Fruit fly (Drosophila melanogaster) whole organism, embryonic: ENCODE results near the gene GstD11.
A peak's percentile ranks its signal among the peaks of the same experiment; 100 is the strongest.

Experiments
- BtbVII ChIP-seq: fragments of 200-800 bp; sonication (Bioruptor generic); optimal IDR thresholded peaks from 3 replicates; lab custom pipeline; 2017; ENCODE audit warnings: missing biosample characterization, mild to moderate bottlenecking, missing genetic modification characterization
- CG11093 ChIP-seq: fragments of 200-800 bp; sonication (Bioruptor generic); IDR thresholded peaks from 3 replicates; pipeline ENCODE4 v1.3.6; 2022; ENCODE audit warnings: missing biosample characterization, missing genetic modification characterization
- CG11398 ChIP-seq: fragments of 200-800 bp; sonication (Bioruptor generic); optimal IDR thresholded peaks from 2 replicates; lab custom pipeline; 2016; ENCODE audit warnings: missing biosample characterization, missing genetic modification characterization
- CG12391 ChIP-seq: fragments of 200-800 bp; sonication (Bioruptor generic); optimal IDR thresholded peaks from 3 replicates; lab custom pipeline; 2018; ENCODE audit warnings: missing biosample characterization, mild to moderate bottlenecking, missing genetic modification characterization, moderate library complexity
- CG12769 ChIP-seq: fragments of 200-800 bp; sonication (Bioruptor generic); optimal IDR thresholded peaks from 2 replicates; lab custom pipeline; 2019; ENCODE audit warnings: missing biosample characterization, mild to moderate bottlenecking, missing genetic modification characterization, moderate library complexity
- CG13424 ChIP-seq: fragments of 200-800 bp; sonication (Bioruptor generic); optimal IDR thresholded peaks from 2 replicates; lab custom pipeline; 2019; ENCODE audit warnings: missing biosample characterization, mild to moderate bottlenecking, missing genetic modification characterization, moderate library complexity
- CG14014 ChIP-seq: fragments of 200-800 bp; sonication (Bioruptor generic); IDR thresholded peaks from 2 replicates; pipeline ENCODE4 v1.3.6; 2022; ENCODE audit warnings: missing biosample characterization, missing genetic modification characterization
- CG14441 ChIP-seq: fragments of 200-800 bp; sonication (Bioruptor generic); IDR thresholded peaks from 2 replicates; pipeline ENCODE4 v1.3.6; 2022; ENCODE audit warnings: missing biosample characterization, missing genetic modification characterization
- CG17186 ChIP-seq: fragments of 200-800 bp; sonication (Bioruptor generic); optimal IDR thresholded peaks from 3 replicates; lab custom pipeline; 2017; ENCODE audit warnings: missing biosample characterization, missing genetic modification reagents, missing genetic modification characterization
- CG18619 ChIP-seq: fragments of 200-800 bp; sonication (Bioruptor generic); optimal IDR thresholded peaks from 3 replicates; lab custom pipeline; 2017; ENCODE audit warnings: missing biosample characterization, mild to moderate bottlenecking, missing genetic modification characterization
- CG4617 ChIP-seq: fragments of 200-800 bp; sonication (Bioruptor generic); optimal IDR thresholded peaks from 3 replicates; lab custom pipeline; 2016; ENCODE audit warnings: missing biosample characterization, missing genetic modification characterization, borderline replicate concordance
- CG4854 ChIP-seq: fragments of 200-800 bp; sonication (Bioruptor generic); optimal IDR thresholded peaks from 2 replicates; lab custom pipeline; 2016; ENCODE audit warnings: missing biosample characterization, missing genetic modification characterization, inconsistent platforms
- CG8089 ChIP-seq: fragments of 200-800 bp; sonication (Bioruptor generic); optimal IDR thresholded peaks from 3 replicates; lab custom pipeline; 2016; ENCODE audit warnings: missing biosample characterization, missing genetic modification characterization
- CG9215 ChIP-seq: fragments of 200-800 bp; sonication (Bioruptor generic); IDR thresholded peaks from 2 replicates; pipeline ENCODE4 v1.3.6; 2022; ENCODE audit warnings: missing biosample characterization, missing genetic modification characterization
- CHES-1-like ChIP-seq: fragments of 200-800 bp; sonication (Bioruptor generic); optimal IDR thresholded peaks from 2 replicates; lab custom pipeline; 2016; ENCODE audit warnings: missing biosample characterization, missing genetic modification characterization
- D19A ChIP-seq: fragments of 200-800 bp; optimal IDR thresholded peaks from 3 replicates; lab custom pipeline; 2019; ENCODE audit warnings: missing biosample characterization, mild to moderate bottlenecking, missing genetic modification characterization, moderate library complexity
- Dfd ChIP-seq, 2 experiments: fragments of >200 bp; optimal IDR thresholded peaks; 2 replicates each; lab custom pipeline; 2017; ENCODE audit warnings: missing biosample characterization in 2 of 2, missing genetic modification characterization in 2 of 2
- ERR ChIP-seq: fragments of 200-800 bp; sonication (Bioruptor generic); optimal IDR thresholded peaks from 2 replicates; lab custom pipeline; 2016; ENCODE audit warnings: missing biosample characterization, missing genetic modification characterization
- Fer2 ChIP-seq: fragments of 200-800 bp; sonication (Bioruptor generic); optimal IDR thresholded peaks from 2 replicates; lab custom pipeline; 2018; ENCODE audit warnings: missing biosample characterization, mild to moderate bottlenecking, missing genetic modification characterization, moderate library complexity
- HLH4C ChIP-seq: fragments of 200-800 bp; sonication (Bioruptor generic); IDR thresholded peaks from 3 replicates; pipeline ENCODE4 v1.3.6; 2022; ENCODE audit warnings: missing biosample characterization, missing genetic modification characterization; ENCODE audit not compliant: partially characterized antibody
- MBD-R2 ChIP-seq: fragments of 200-800 bp; sonication (Bioruptor generic); IDR thresholded peaks from 2 replicates; pipeline ENCODE4 v1.3.6; 2022; ENCODE audit warnings: missing biosample characterization, missing genetic modification characterization
- Med ChIP-seq: fragments of 200-800 bp; sonication (Bioruptor generic); peaks from one replicate; lab custom pipeline; 2016; ENCODE audit warnings: missing biosample characterization, missing genetic modification characterization, mild to moderate bottlenecking, inconsistent platforms, moderate library complexity
- NFAT ChIP-seq: fragments of 200-800 bp; sonication (Bioruptor generic); IDR thresholded peaks from 2 replicates; pipeline ENCODE4 v1.3.6; 2022; ENCODE audit warnings: missing biosample characterization, missing genetic modification characterization
- Sry-β ChIP-seq: fragments of 200-800 bp; sonication (Bioruptor generic); optimal IDR thresholded peaks from 2 replicates; lab custom pipeline; 2018; ENCODE audit warnings: missing biosample characterization, mild to moderate bottlenecking, missing genetic modification characterization, moderate library complexity
- TFAM ChIP-seq: fragments of 200-800 bp; sonication (Bioruptor generic); optimal IDR thresholded peaks from 2 replicates; lab custom pipeline; 2017; ENCODE audit warnings: missing biosample characterization, missing genetic modification characterization, inconsistent platforms
- Xbp1 ChIP-seq: fragments of 200-800 bp; sonication (Bioruptor generic); optimal IDR thresholded peaks from 3 replicates; lab custom pipeline; 2016; ENCODE audit warnings: missing biosample characterization, mild to moderate bottlenecking, missing genetic modification characterization
- ab ChIP-seq: fragments of 200-800 bp; sonication (Bioruptor generic); optimal IDR thresholded peaks from 2 replicates; lab custom pipeline; 2016; ENCODE audit warnings: missing biosample characterization, missing genetic modification characterization
- ara ChIP-seq: fragments of 200-800 bp; sonication (Bioruptor generic); IDR thresholded peaks from 2 replicates; pipeline ENCODE4 v1.3.6; 2022; ENCODE audit warnings: missing biosample characterization, missing genetic modification characterization
- bcd ChIP-seq: fragments of 200-800 bp; sonication (Bioruptor generic); optimal IDR thresholded peaks from 2 replicates; lab custom pipeline; 2017; ENCODE audit warnings: missing biosample characterization, mild to moderate bottlenecking, missing genetic modification characterization
- caup ChIP-seq: fragments of 200-800 bp; sonication (Bioruptor generic); optimal IDR thresholded peaks from 3 replicates; lab custom pipeline; 2017; ENCODE audit warnings: missing biosample characterization, mild to moderate bottlenecking, missing genetic modification characterization, moderate library complexity; ENCODE audit not compliant: severe bottlenecking
- chm ChIP-seq: fragments of 200-800 bp; sonication (Bioruptor generic); IDR thresholded peaks from 2 replicates; pipeline ENCODE4 v1.3.6; 2022; ENCODE audit warnings: missing biosample characterization, missing genetic modification characterization
- crc ChIP-seq: fragments of 200-800 bp; sonication (Bioruptor generic); optimal IDR thresholded peaks from 2 replicates; lab custom pipeline; 2016; ENCODE audit warnings: missing biosample characterization, missing genetic modification characterization
- da ChIP-seq: fragments of 200-800 bp; sonication (Bioruptor generic); optimal IDR thresholded peaks from 2 replicates; lab custom pipeline; 2016; ENCODE audit warnings: missing biosample characterization, missing genetic modification characterization
- dimm ChIP-seq: fragments of 200-800 bp; sonication (Bioruptor generic); IDR thresholded peaks from 2 replicates; pipeline ENCODE4 v1.3.6; 2022; ENCODE audit warnings: missing biosample characterization, missing genetic modification characterization
- emc ChIP-seq: fragments of 200-800 bp; sonication (Bioruptor generic); optimal IDR thresholded peaks from 2 replicates; lab custom pipeline; 2016; ENCODE audit warnings: missing biosample characterization, missing genetic modification characterization
- eve ChIP-seq, 2 experiments: fragments of >200 bp; optimal IDR thresholded peaks; 2 replicates each; lab custom pipeline; 2017; ENCODE audit warnings: missing biosample characterization in 2 of 2, missing genetic modification characterization in 2 of 2
- fru ChIP-seq: fragments of >200 bp; optimal IDR thresholded peaks from 2 replicates; lab custom pipeline; 2017
- hbn ChIP-seq: fragments of 200-800 bp; sonication (Bioruptor generic); IDR thresholded peaks from 2 replicates; pipeline ENCODE4 v1.3.6; 2022; ENCODE audit warnings: missing biosample characterization, missing genetic modification characterization; ENCODE audit not compliant: partially characterized antibody
- insv ChIP-seq, 2 experiments: fragments of 200-800 bp; sonication (Bioruptor generic); optimal IDR thresholded peaks; 3 replicates each; lab custom pipeline; 2016 to 2018; ENCODE audit warnings: missing biosample characterization in 2 of 2, missing genetic modification characterization in 2 of 2
- luna ChIP-seq: fragments of 200-800 bp; sonication (Bioruptor generic); optimal IDR thresholded peaks from 2 replicates; lab custom pipeline; 2016; ENCODE audit warnings: missing biosample characterization, missing genetic modification characterization
- phol ChIP-seq: fragments of 200-800 bp; sonication (Bioruptor generic); optimal IDR thresholded peaks from 3 replicates; lab custom pipeline; 2018; ENCODE audit warnings: missing biosample characterization, mild to moderate bottlenecking, missing genetic modification characterization, moderate library complexity
- pita ChIP-seq: fragments of 200-800 bp; sonication (Bioruptor generic); optimal IDR thresholded peaks from 2 replicates; lab custom pipeline; 2017; ENCODE audit warnings: missing biosample characterization, mild to moderate bottlenecking, missing genetic modification characterization
- repo ChIP-seq: fragments of 200-800 bp; sonication (Bioruptor generic); optimal IDR thresholded peaks from 2 replicates; lab custom pipeline; 2016; ENCODE audit warnings: missing biosample characterization, missing genetic modification characterization
- row ChIP-seq: fragments of 200-800 bp; sonication (Bioruptor generic); IDR thresholded peaks from 3 replicates; pipeline ENCODE4 v1.3.6; 2022; ENCODE audit warnings: missing biosample characterization, missing genetic modification characterization
- sqz ChIP-seq: fragments of 200-800 bp; sonication (Bioruptor generic); optimal IDR thresholded peaks from 3 replicates; lab custom pipeline; 2018; ENCODE audit warnings: missing biosample characterization, mild to moderate bottlenecking, missing genetic modification characterization
- ssp ChIP-seq: fragments of 200-800 bp; sonication (Bioruptor generic); IDR thresholded peaks from 2 replicates; pipeline ENCODE4 v1.3.6; 2022; ENCODE audit warnings: missing biosample characterization, missing genetic modification characterization
- trem ChIP-seq: fragments of 200-800 bp; optimal IDR thresholded peaks from 3 replicates; lab custom pipeline; 2019; ENCODE audit warnings: missing biosample characterization, mild to moderate bottlenecking, missing genetic modification characterization, moderate library complexity
- twi ChIP-seq: fragments of 200-800 bp; optimal IDR thresholded peaks from 2 replicates; lab custom pipeline; 2019; ENCODE audit warnings: missing biosample characterization, mild to moderate bottlenecking, missing genetic modification characterization, moderate library complexity
- unc-4 ChIP-seq: fragments of 200-800 bp; sonication (Bioruptor generic); IDR thresholded peaks from 2 replicates; pipeline ENCODE4 v1.3.6; 2022; ENCODE audit warnings: missing biosample characterization, missing genetic modification characterization; ENCODE audit not compliant: partially characterized antibody
- zen2 ChIP-seq: fragments of 200-800 bp; sonication (Bioruptor generic); IDR thresholded peaks from 3 replicates; pipeline ENCODE4 v1.3.6; 2022; ENCODE audit warnings: missing biosample characterization, missing genetic modification characterization; ENCODE audit not compliant: partially characterized antibody

GstD11 gene

dm6 chr3R:12369135-12369792, 13.9 kb upstream of the GstD11 start, which contains the start of gene GstD1 (continued):
- TF ChIP-seq ab (peak; percentile 58), unc-4 (GFP tag; lab: Robert Waterston, UW) (0 out of 2 replicates have a peak, but pooled peaks have one; percentile 18), HLH4C (peak; percentile 42; the same call in 1 of the 3 replicates), da (GFP tag; lab: Kevin White, UChicago) (no peak), Dfd (GFP tag; optimal IDR thresholded peaks at IDR 0.05; lab: Kevin White, UChicago) (no peak), CG11093 (no peak), CG17186 (no peak), phol (tag; lab: Kevin White, UChicago) (peak; percentile 28), TFAM (GFP tag; lab: Kevin White, UChicago) (no peak), bcd (GFP tag; lab: Kevin White, UChicago) (peak; percentile 51), Fer2 (tag; lab: Kevin White, UChicago) (no peak), emc (GFP tag; lab: Kevin White, UChicago) (peak; percentile 19), Med (peak; percentile 84), Xbp1 (GFP tag; lab: Kevin White, UChicago) (peak; percentile 36), D19A (peak; percentile 98), twi (tag; lab: Kevin White, UChicago) (no peak), CG13424 (peak; percentile 25), luna (GFP tag; lab: Kevin White, UChicago) (peak; percentile 26), CG12391 (tag; lab: Kevin White, UChicago) (peak; percentile 28), caup (GFP tag; lab: Kevin White, UChicago) (peak; percentile 28), MBD-R2 (GFP tag; lab: Robert Waterston, UW) (no peak), CG4854 (GFP tag; lab: Kevin White, UChicago) (no peak), crc (GFP tag; lab: Kevin White, UChicago) (no peak), CG11398 (GFP tag; lab: Kevin White, UChicago) (no peak), pita (GFP tag; lab: Kevin White, UChicago) (no peak), CG8089 (GFP tag; lab: Kevin White, UChicago) (no peak), CG4617 (no peak), row (peak; percentile 64), NFAT (GFP tag; lab: Robert Waterston, UW) (peak; percentile 79), ssp (GFP tag; lab: Robert Waterston, UW) (no peak; the same call in 1 of the 2 replicates), ERR (peak; percentile 66), CHES-1-like (GFP tag; lab: Kevin White, UChicago) (peak; percentile 49), hbn (no peak), Sry-β (no peak), CG14441 (GFP tag; lab: Robert Waterston, UW) (no peak; the same call in 1 of the 2 replicates), BtbVII (GFP tag; lab: Kevin White, UChicago) (peak; percentile 49), trem (tag; lab: Kevin White, UChicago) (peak; percentile 5), insv (GFP tag; optimal IDR thresholded peaks at IDR 0.05; lab: Kevin White, UChicago) (no peak), CG18619 (GFP tag; lab: Kevin White, UChicago) (peak; percentile 44), CG9215 (GFP tag; lab: Robert Waterston, UW) (0 out of 2 replicates have a peak, but pooled peaks have one; percentile 45), chm (GFP tag; lab: Robert Waterston, UW) (peak; percentile 75), sqz (peak; percentile 74), fru (lab: Kevin White, UChicago) (no peak), repo (GFP tag; lab: Kevin White, UChicago) (peak; percentile 33), zen2 (GFP tag; lab: Robert Waterston, UW) (peak; percentile 38; the same call in 1 of the 3 replicates), CG14014 (GFP tag; lab: Robert Waterston, UW) (peak; percentile 36; the same call in 1 of the 2 replicates), CG12769 (tag; lab: Kevin White, UChicago) (peak; percentile 55), dimm (GFP tag; lab: Robert Waterston, UW) (no peak), eve (GFP tag; optimal IDR thresholded peaks at IDR 0.05; lab: Kevin White, UChicago) (no peak), ara (GFP tag; lab: Robert Waterston, UW) (no peak)
